Fruit fly (Drosophila melanogaster): ENCODE measurements around the gene CG13029.

DNA sequence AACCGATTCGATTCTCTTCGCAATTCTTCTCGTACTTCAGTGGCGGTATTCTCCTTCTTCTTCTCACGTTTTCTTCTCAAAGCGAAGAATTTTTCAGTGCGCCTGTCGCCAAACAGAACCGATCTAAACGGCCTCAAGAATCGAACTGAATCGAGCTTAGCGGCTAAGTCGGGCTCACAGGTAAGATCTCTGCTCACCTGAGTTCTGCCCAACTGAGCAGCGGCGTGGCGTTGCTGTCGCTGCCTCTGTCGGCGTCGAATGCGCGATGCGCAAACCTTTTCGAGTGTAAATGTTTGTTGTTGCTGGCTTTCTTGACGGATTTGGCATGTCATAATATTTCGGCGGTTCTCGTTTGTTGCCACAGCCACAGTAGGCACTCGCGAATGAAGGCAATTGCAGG is 48.5 kb upstream of the CG13029 start:
- no peak for TF ChIP-seq CG7368 (GFP tag; optimal IDR thresholded peaks at IDR 0.05)
- no peak for TF ChIP-seq CG10631 (GFP tag; optimal IDR thresholded peaks at IDR 0.05)
- no peak for TF ChIP-seq Lpt (GFP tag; optimal IDR thresholded peaks at IDR 0.05)
- no peak for TF ChIP-seq CG6808 (GFP tag; optimal IDR thresholded peaks at IDR 0.05)
- no peak for TF ChIP-seq CG11294 (GFP tag; IDR thresholded peaks at IDR 0.05)
- TF ChIP-seq CG11902 (GFP tag; optimal IDR thresholded peaks at IDR 0.05) = no peak
- no peak for TF ChIP-seq salr (GFP tag; optimal IDR thresholded peaks at IDR 0.05)
- no peak for TF ChIP-seq fd59A (GFP tag; optimal IDR thresholded peaks at IDR 0.05)
